Fruit fly (Drosophila melanogaster): ENCODE measurements around the gene CG14957.

DNA sequence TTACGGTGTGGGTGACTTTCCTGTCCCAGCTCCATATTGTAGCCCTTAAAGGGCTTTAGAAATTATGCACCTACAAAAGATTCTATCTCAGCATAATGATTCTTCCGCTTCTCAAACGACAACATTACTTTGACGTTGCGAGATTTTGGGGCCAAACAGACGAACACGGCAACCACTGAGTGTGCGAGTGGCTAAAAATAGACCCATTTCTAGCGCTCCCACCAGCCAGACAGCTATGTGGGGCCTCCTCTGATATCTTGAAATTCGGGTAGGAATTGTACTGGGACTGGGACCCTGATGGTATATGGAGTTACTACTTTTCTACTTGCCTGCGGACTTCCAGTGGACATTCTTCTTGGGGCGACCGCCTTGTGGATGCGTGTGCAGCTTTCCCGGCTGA, 9.5 kb upstream of the CG14957 start:
- TF ChIP-seq CG11456 (GFP tag; IDR thresholded peaks at IDR 0.05) (no peak), CG1647 (GFP tag; optimal IDR thresholded peaks at IDR 0.05) (no peak), Meics (GFP tag; optimal IDR thresholded peaks at IDR 0.05) (no peak), stc (GFP tag; IDR thresholded peaks at IDR 0.05) (no peak), Taf1 (GFP tag; IDR thresholded peaks at IDR 0.05) (no peak), pita (GFP tag; optimal IDR thresholded peaks at IDR 0.05) (no peak), CG17385 (GFP tag; optimal IDR thresholded peaks at IDR 0.05) (no peak), CG4820 (GFP tag; optimal IDR thresholded peaks at IDR 0.05) (no peak), CG10274 (GFP tag; optimal IDR thresholded peaks at IDR 0.05) (no peak), p53 (GFP tag; optimal IDR thresholded peaks at IDR 0.05) (no peak)

Data from whole organism, embryonic.